Worm (Caenorhabditis elegans) whole organism, young adult: ENCODE data around the gene skr-14.

Experiments
- B0019.2 ChIP-seq: fragments of 200-800 bp; sonication (Bioruptor generic); conservative IDR thresholded peaks from 2 replicates; pipeline ENCODE4 v1.3.6; 2022; ENCODE audit warnings: missing genetic modification reagents, missing genetic modification characterization, missing compliant biosample characterization
- C06A6.2 ChIP-seq: fragments of 200-800 bp; sonication (Bioruptor generic); conservative IDR thresholded peaks from 2 replicates; pipeline ENCODE4 v1.3.6; 2022; ENCODE audit warnings: missing genetic modification characterization, missing compliant biosample characterization
- F10E7.11 ChIP-seq: sonication (generic microtip); optimal IDR thresholded peaks from 2 replicates; lab custom pipeline; 2017; ENCODE audit warnings: mild to moderate bottlenecking, missing genetic modification characterization, moderate library complexity, missing compliant biosample characterization
- F33H1.4 ChIP-seq: fragments of 200-800 bp; sonication (Bioruptor generic); IDR thresholded peaks from 2 replicates; pipeline ENCODE4 v1.3.6; 2022; ENCODE audit warnings: missing genetic modification reagents, missing genetic modification characterization, missing compliant biosample characterization
- F37B4.10 ChIP-seq: fragments of 200-800 bp; sonication (Bioruptor generic); IDR thresholded peaks from 2 replicates; pipeline ENCODE4 v1.3.6; 2022; ENCODE audit warnings: missing genetic modification characterization, missing compliant biosample characterization
- F39B2.1 ChIP-seq: fragments of 200-800 bp; sonication (Bioruptor generic); IDR thresholded peaks from 2 replicates; pipeline ENCODE4 v1.3.6; 2022; ENCODE audit warnings: missing genetic modification reagents, missing genetic modification characterization, missing compliant biosample characterization
- F49E8.2 ChIP-seq: sonication (generic microtip); optimal IDR thresholded peaks from 3 replicates; lab custom pipeline; 2017; ENCODE audit warnings: missing genetic modification characterization, mild to moderate bottlenecking, missing compliant biosample characterization, antibody characterized with exemption, moderate library complexity; ENCODE audit not compliant: insufficient read depth
- K11D2.4 ChIP-seq: fragments of 200-800 bp; sonication (Bioruptor generic); IDR thresholded peaks from 2 replicates; pipeline ENCODE4 v1.3.6; 2022; ENCODE audit warnings: missing genetic modification reagents, missing genetic modification characterization, missing compliant biosample characterization
- Y53G8AR.9 ChIP-seq: fragments of 200-800 bp; sonication (Bioruptor generic); conservative IDR thresholded peaks from 2 replicates; pipeline ENCODE4 v1.3.6; 2022; ENCODE audit warnings: missing genetic modification reagents, missing genetic modification characterization, missing compliant biosample characterization
- aptf-3 ChIP-seq: fragments of 200-800 bp; sonication (Bioruptor generic); IDR thresholded peaks from 2 replicates; pipeline ENCODE4 v1.3.6; 2022; ENCODE audit warnings: missing genetic modification characterization, missing compliant biosample characterization
- attf-6 ChIP-seq: fragments of 200-800 bp; sonication (Bioruptor generic); IDR thresholded peaks from 2 replicates; pipeline ENCODE4 v1.3.6; 2022; ENCODE audit warnings: missing genetic modification reagents, missing genetic modification characterization, missing compliant biosample characterization
- bed-1 ChIP-seq: fragments of 200-800 bp; sonication (Bioruptor generic); IDR thresholded peaks from 2 replicates; pipeline ENCODE4 v1.3.6; 2022; ENCODE audit warnings: missing genetic modification reagents, missing genetic modification characterization, missing compliant biosample characterization
- cebp-1 ChIP-seq, 2 experiments: fragments of 200-800 bp in 1 of 2; sonication (Bioruptor generic) in 1 of 2; sonication (generic microtip) in 1 of 2; IDR thresholded peaks in 1 of 2; optimal IDR thresholded peaks in 1 of 2; 2 replicates each; pipeline versions ENCODE4 v1.3.6 to Lab custom; 2017 to 2022; ENCODE audit warnings: missing compliant biosample characterization in 2 of 2, missing genetic modification characterization in 2 of 2, mild to moderate bottlenecking in 1 of 2, missing genetic modification reagents in 1 of 2, moderate library complexity in 1 of 2
- cebp-2 ChIP-seq: fragments of 200-800 bp; sonication (Bioruptor generic); IDR thresholded peaks from 2 replicates; pipeline ENCODE4 v1.3.6; 2022; ENCODE audit warnings: missing genetic modification characterization, missing compliant biosample characterization
- ceh-100 ChIP-seq: fragments of 200-800 bp; sonication (Bioruptor generic); IDR thresholded peaks from 2 replicates; pipeline ENCODE4 v1.3.6; 2022; ENCODE audit warnings: missing genetic modification reagents, missing genetic modification characterization, missing compliant biosample characterization
- ceh-91 ChIP-seq: fragments of 200-800 bp; sonication (Bioruptor generic); IDR thresholded peaks from 2 replicates; pipeline ENCODE4 v1.3.6; 2022; ENCODE audit warnings: missing genetic modification reagents, missing genetic modification characterization, missing compliant biosample characterization
- chd-7 ChIP-seq: sonication (generic microtip); optimal IDR thresholded peaks from 2 replicates; lab custom pipeline; 2016; ENCODE audit warnings: mild to moderate bottlenecking, missing genetic modification characterization, moderate library complexity, missing compliant biosample characterization
- dox-1 ChIP-seq: fragments of 200-800 bp; sonication (Bioruptor generic); IDR thresholded peaks from 2 replicates; pipeline ENCODE4 v1.3.6; 2022; ENCODE audit warnings: missing genetic modification reagents, missing genetic modification characterization, missing compliant biosample characterization
- dpff-1 ChIP-seq: sonication (generic microtip); optimal IDR thresholded peaks from 2 replicates; lab custom pipeline; 2017; ENCODE audit warnings: mild to moderate bottlenecking, missing genetic modification characterization, missing compliant biosample characterization
- egl-18 ChIP-seq: fragments of 200-800 bp; sonication (Bioruptor generic); IDR thresholded peaks from 2 replicates; pipeline ENCODE4 v1.3.6; 2022; ENCODE audit warnings: missing genetic modification reagents, missing genetic modification characterization, missing compliant biosample characterization
- egl-44 ChIP-seq: fragments of 200-800 bp; sonication (Bioruptor generic); IDR thresholded peaks from 2 replicates; pipeline ENCODE4 v1.3.6; 2022; ENCODE audit warnings: missing genetic modification reagents, missing genetic modification characterization, missing compliant biosample characterization
- hmg-20 ChIP-seq: fragments of 200-800 bp; sonication (Bioruptor generic); IDR thresholded peaks from 2 replicates; pipeline ENCODE4 v1.3.6; 2022; ENCODE audit warnings: missing genetic modification reagents, missing genetic modification characterization, missing compliant biosample characterization
- lin-26 ChIP-seq: fragments of 200-800 bp; sonication (Bioruptor generic); IDR thresholded peaks from 2 replicates; pipeline ENCODE4 v1.3.6; 2022; ENCODE audit warnings: missing genetic modification reagents, missing genetic modification characterization, missing compliant biosample characterization
- madf-3 ChIP-seq: fragments of 200-800 bp; sonication (Bioruptor generic); IDR thresholded peaks from 2 replicates; pipeline ENCODE4 v1.3.6; 2022; ENCODE audit warnings: missing genetic modification reagents, missing genetic modification characterization, missing compliant biosample characterization
- madf-6 ChIP-seq: fragments of 200-800 bp; sonication (Bioruptor generic); IDR thresholded peaks from 2 replicates; pipeline ENCODE4 v1.3.6; 2022; ENCODE audit warnings: missing genetic modification reagents, missing genetic modification characterization, missing compliant biosample characterization
- madf-8 ChIP-seq: fragments of 200-800 bp; sonication (Bioruptor generic); conservative IDR thresholded peaks from 2 replicates; pipeline ENCODE4 v1.3.6; 2022; ENCODE audit warnings: missing genetic modification reagents, missing genetic modification characterization, missing compliant biosample characterization
- mcd-1 ChIP-seq: fragments of 200-800 bp; sonication (Bioruptor generic); IDR thresholded peaks from 2 replicates; pipeline ENCODE4 v1.3.6; 2022; ENCODE audit warnings: missing genetic modification reagents, missing genetic modification characterization, missing compliant biosample characterization
- nfyb-1 ChIP-seq: fragments of 200-800 bp; sonication (Bioruptor generic); IDR thresholded peaks from 2 replicates; pipeline ENCODE4 v1.3.6; 2022; ENCODE audit warnings: missing genetic modification reagents, missing genetic modification characterization, missing compliant biosample characterization
- nhr-179 ChIP-seq: sonication (generic microtip); optimal IDR thresholded peaks from 2 replicates; lab custom pipeline; 2016; ENCODE audit warnings: mild to moderate bottlenecking, missing genetic modification characterization, missing compliant biosample characterization
- pbrm-1 ChIP-seq: fragments of 200-800 bp; sonication (Bioruptor generic); IDR thresholded peaks from 2 replicates; pipeline ENCODE4 v1.3.6; 2022; ENCODE audit warnings: missing genetic modification reagents, missing genetic modification characterization, missing compliant biosample characterization
- repo-1 ChIP-seq: sonication (generic microtip); optimal IDR thresholded peaks from 2 replicates; lab custom pipeline; 2017; ENCODE audit warnings: mild to moderate bottlenecking, missing genetic modification characterization, missing compliant biosample characterization
- sea-2 ChIP-seq: fragments of 200-800 bp; sonication (Bioruptor generic); IDR thresholded peaks from 2 replicates; pipeline ENCODE4 v1.3.6; 2022; ENCODE audit warnings: missing genetic modification characterization, missing compliant biosample characterization
- snpc-1.1 ChIP-seq: sonication (generic microtip); optimal IDR thresholded peaks from 2 replicates; lab custom pipeline; 2017; ENCODE audit warnings: missing genetic modification characterization, mild to moderate bottlenecking, missing compliant biosample characterization, antibody characterized with exemption, moderate library complexity, missing genotype, missing genetic modification reagents; ENCODE audit not compliant: insufficient read depth
- snpc-3.4 ChIP-seq: sonication (generic microtip); optimal IDR thresholded peaks from 2 replicates; lab custom pipeline; 2017; ENCODE audit warnings: missing genetic modification characterization, mild to moderate bottlenecking, missing compliant biosample characterization, antibody characterized with exemption, moderate library complexity, missing genotype, missing genetic modification reagents
- tbx-9 ChIP-seq: sonication (generic microtip); optimal IDR thresholded peaks from 2 replicates; lab custom pipeline; 2016; ENCODE audit warnings: borderline replicate concordance, missing genetic modification characterization, inconsistent platforms, missing compliant biosample characterization
- zfh-2 ChIP-seq: fragments of 200-800 bp; sonication (Bioruptor generic); conservative IDR thresholded peaks from 2 replicates; pipeline ENCODE4 v1.3.6; 2022; ENCODE audit warnings: missing genetic modification reagents, missing genetic modification characterization, missing compliant biosample characterization
- zim-3 ChIP-seq: sonication (generic microtip); optimal IDR thresholded peaks from 2 replicates; lab custom pipeline; 2017; ENCODE audit warnings: mild to moderate bottlenecking, missing genetic modification characterization, moderate library complexity, missing compliant biosample characterization
- ztf-26 ChIP-seq: sonication (generic microtip); optimal IDR thresholded peaks from 2 replicates; lab custom pipeline; 2017; ENCODE audit warnings: missing genetic modification characterization, missing compliant biosample characterization

The skr-14 gene

DNA sequence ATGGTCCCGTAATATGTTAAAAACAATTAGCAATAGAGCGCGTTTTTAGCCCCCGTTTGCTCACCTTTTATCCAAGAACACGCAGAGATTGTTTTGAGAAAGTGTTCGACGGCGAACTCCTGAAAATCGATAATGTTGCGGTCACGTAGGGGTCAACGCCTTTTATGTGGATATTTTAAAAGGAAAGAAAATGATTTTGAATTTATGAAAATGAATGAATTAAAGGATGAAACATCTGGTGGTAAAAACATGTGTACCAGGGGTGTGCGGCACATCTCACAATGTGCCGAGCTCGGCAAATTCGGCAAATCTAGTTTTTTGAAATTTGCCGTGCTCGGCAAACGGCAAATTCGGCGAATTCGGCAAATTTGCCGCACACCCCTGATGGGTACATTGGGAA, 21.3 kb downstream of the skr-14 start, which contains the start of gene F13A2.4:
Gene F13A2.4 (minus strand): TSS at position 101 of the 400 bp plus-strand sequence.
- no peak for TF ChIP-seq tbx-9 (tag; lab: Kevin White, UChicago)
- TF ChIP-seq aptf-3 (GFP tag; lab: Robert Waterston, UW): no peak
- TF ChIP-seq zfh-2 (GFP tag; lab: Robert Waterston, UW): no peak
- no peak for TF ChIP-seq mcd-1 (GFP tag; lab: Robert Waterston, UW)
- no peak for TF ChIP-seq zim-3 (tag; lab: Kevin White, UChicago)
- TF ChIP-seq B0019.2 (GFP tag; lab: Robert Waterston, UW): no peak
- TF ChIP-seq sea-2 (GFP tag; lab: Robert Waterston, UW): no peak
- TF ChIP-seq repo-1: no peak
- TF ChIP-seq egl-18 (GFP tag; lab: Robert Waterston, UW): no peak
- no peak for TF ChIP-seq ceh-91 (GFP tag; lab: Robert Waterston, UW)
- TF ChIP-seq cebp-2 (GFP tag; lab: Robert Waterston, UW): no peak
- no peak for TF ChIP-seq madf-6 (GFP tag; lab: Robert Waterston, UW)
- no peak for TF ChIP-seq hmg-20 (GFP tag; lab: Robert Waterston, UW)

- no peak for TF ChIP-seq snpc-3.4 (tag; lab: Kevin White, UChicago)
- no peak for TF ChIP-seq cebp-1 (GFP tag; IDR thresholded peaks at IDR 0.05; lab: Robert Waterston, UW)
- TF ChIP-seq cebp-1 (tag; optimal IDR thresholded peaks at IDR 0.05; lab: Kevin White, UChicago): no peak
- peak; percentile 65 for TF ChIP-seq zfh-2 (GFP tag; lab: Robert Waterston, UW)
These were observed 22.5 kb downstream of the skr-14 start for ce11 chrV:4398884-4399283.

DNA sequence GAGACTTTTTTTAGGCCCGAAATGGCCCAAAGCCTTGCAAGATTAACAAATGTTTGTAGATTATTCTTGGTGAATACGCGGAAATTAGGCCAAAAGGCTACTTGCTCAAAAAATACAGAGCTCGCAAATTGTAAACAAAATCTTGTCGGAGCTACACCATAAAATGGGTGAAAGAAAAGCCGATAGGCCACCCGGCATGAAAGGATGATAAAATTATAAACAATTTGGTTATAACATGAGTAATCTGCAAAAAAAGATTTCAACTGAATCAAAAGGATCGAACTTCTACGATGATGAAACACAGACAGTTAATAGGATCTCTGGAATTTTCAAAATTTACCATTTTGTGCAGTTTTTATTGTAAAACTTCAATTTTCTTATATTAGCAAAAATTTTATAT, 23.2 kb downstream of the skr-14 start:
- TF ChIP-seq ztf-26 (tag; lab: Kevin White, UChicago): no peak
- TF ChIP-seq F37B4.10 (GFP tag; lab: Robert Waterston, UW): no peak
- TF ChIP-seq F10E7.11 (tag; lab: Kevin White, UChicago): no peak
- no peak for TF ChIP-seq bed-1 (GFP tag; lab: Robert Waterston, UW)
- TF ChIP-seq dox-1: no peak
- TF ChIP-seq lin-26 (GFP tag; lab: Robert Waterston, UW): no peak
- no peak for TF ChIP-seq zfh-2 (GFP tag; lab: Robert Waterston, UW)
- no peak for TF ChIP-seq dpff-1 (tag; lab: Kevin White, UChicago)
- TF ChIP-seq F33H1.4: no peak
- no peak for TF ChIP-seq madf-3
- no peak for TF ChIP-seq chd-7 (tag; lab: Kevin White, UChicago)
- TF ChIP-seq snpc-1.1 (tag; lab: Kevin White, UChicago): no peak
- no peak for TF ChIP-seq nhr-179 (tag; lab: Kevin White, UChicago)
- TF ChIP-seq C06A6.2 (GFP tag; lab: Robert Waterston, UW): no peak
- no peak for TF ChIP-seq pbrm-1 (GFP tag; lab: Robert Waterston, UW)
- no peak for TF ChIP-seq cebp-1 (GFP tag; IDR thresholded peaks at IDR 0.05; lab: Robert Waterston, UW)
- no peak for TF ChIP-seq cebp-1 (tag; optimal IDR thresholded peaks at IDR 0.05; lab: Kevin White, UChicago)

- TF ChIP-seq nfyb-1 (GFP tag; lab: Robert Waterston, UW) (no peak), ceh-100 (no peak), egl-44 (GFP tag; lab: Robert Waterston, UW) (no peak), K11D2.4 (no peak), F49E8.2 (tag; lab: Kevin White, UChicago) (no peak), F39B2.1 (GFP tag; lab: Robert Waterston, UW) (no peak), madf-8 (GFP tag; lab: Robert Waterston, UW) (no peak), sea-2 (GFP tag; lab: Robert Waterston, UW) (no peak), attf-6 (no peak), Y53G8AR.9 (GFP tag; lab: Robert Waterston, UW) (no peak)
These were observed 25.1 kb downstream of the skr-14 start, which contains the start of gene F13A2.3 for ce11 chrV:4396257-4396656. TSS of gene F13A2.3 (minus strand) at chrV:4396357.
